Worm (Caenorhabditis elegans): ENCODE measurements around the gene zyg-12.

ce11 chrII:4946775-4947174 lies 2.9 kb upstream of the zyg-12 start:
- TF ChIP-seq T22C8.4 (GFP tag; IDR thresholded peaks at IDR 0.05), result no peak
- no peak for TF ChIP-seq flt-1 (GFP tag; IDR thresholded peaks at IDR 0.05)
- no peak for TF ChIP-seq cog-1 (tag; optimal IDR thresholded peaks at IDR 0.05)

Measured in whole organism, midembryonic.